Worm (Caenorhabditis elegans) whole organism, early embryonic: Measurements from ENCODE around the gene C51E3.6.

Experiments
- B0310.2 ChIP-seq: sonication (generic microtip); optimal IDR thresholded peaks from 2 replicates; lab custom pipeline; 2016; ENCODE audit warnings: mild to moderate bottlenecking, missing genetic modification characterization, missing compliant biosample characterization
- F13C5.2 ChIP-seq: sonication (generic microtip); optimal IDR thresholded peaks from 2 replicates; lab custom pipeline; 2017; ENCODE audit warnings: mild to moderate bottlenecking, missing genetic modification characterization, inconsistent platforms, missing compliant biosample characterization
- aly-1 ChIP-seq: sonication (generic microtip); optimal IDR thresholded peaks from 2 replicates; lab custom pipeline; 2016; ENCODE audit warnings: missing genetic modification characterization, missing compliant biosample characterization
- ama-1 ChIP-seq: fragments of 150-350 bp; optimal IDR thresholded peaks from 2 replicates; lab custom pipeline; 2014
- ceh-13 ChIP-seq: fragments of 200-800 bp; sonication (Bioruptor generic); optimal IDR thresholded peaks from 2 replicates; lab custom pipeline; 2018; ENCODE audit warnings: mild to moderate bottlenecking, missing genetic modification characterization, missing compliant biosample characterization
- ceh-36 ChIP-seq: sonication (generic microtip); optimal IDR thresholded peaks from 2 replicates; lab custom pipeline; 2016; ENCODE audit warnings: missing genetic modification characterization, inconsistent platforms, missing compliant biosample characterization
- ets-7 ChIP-seq: sonication (generic microtip); optimal IDR thresholded peaks from 2 replicates; lab custom pipeline; 2016; ENCODE audit warnings: missing genotype, missing genetic modification characterization, missing compliant biosample characterization
- flt-1 ChIP-seq: fragments of 200-800 bp; sonication (Bioruptor generic); IDR thresholded peaks from 2 replicates; pipeline ENCODE4 v1.3.6; 2022; ENCODE audit warnings: missing genetic modification characterization, missing compliant biosample characterization
- hmbx-1 ChIP-seq: sonication (generic microtip); optimal IDR thresholded peaks from 2 replicates; lab custom pipeline; 2016; ENCODE audit warnings: mild to moderate bottlenecking, missing genetic modification characterization, missing compliant biosample characterization
- hmg-4 ChIP-seq: fragments of 200-800 bp; sonication (Bioruptor generic); optimal IDR thresholded peaks from 2 replicates; lab custom pipeline; 2018; ENCODE audit warnings: mild to moderate bottlenecking, missing genetic modification characterization, missing compliant biosample characterization
- hnd-1 ChIP-seq: sonication (generic microtip); optimal IDR thresholded peaks from 2 replicates; lab custom pipeline; 2016; ENCODE audit warnings: missing genetic modification characterization, missing compliant biosample characterization
- pes-1 ChIP-seq: fragments of 200-800 bp; sonication (Bioruptor generic); IDR thresholded peaks from 2 replicates; pipeline ENCODE4 v1.3.6; 2022; ENCODE audit warnings: missing genetic modification reagents, missing genetic modification characterization, missing compliant biosample characterization
- scrt-1 ChIP-seq: fragments of 200-800 bp; sonication (Bioruptor generic); IDR thresholded peaks from 2 replicates; pipeline ENCODE4 v1.3.6; 2022; ENCODE audit warnings: missing genetic modification characterization, missing compliant biosample characterization
- sea-1 ChIP-seq: fragments of 200-800 bp; sonication (Bioruptor generic); conservative IDR thresholded peaks from 2 replicates; pipeline ENCODE4 v1.3.6; 2022; ENCODE audit warnings: missing genetic modification characterization, missing compliant biosample characterization
- tbx-11 ChIP-seq: fragments of 200-800 bp; sonication (Bioruptor generic); IDR thresholded peaks from 2 replicates; pipeline ENCODE4 v1.3.6; 2022; ENCODE audit warnings: missing genetic modification characterization, missing compliant biosample characterization
- tbx-37 ChIP-seq: fragments of 200-800 bp; sonication (Bioruptor generic); conservative IDR thresholded peaks from 2 replicates; pipeline ENCODE4 v1.3.6; 2022; ENCODE audit warnings: missing genetic modification reagents, missing genetic modification characterization, missing compliant biosample characterization
- tra-4 ChIP-seq: sonication (generic microtip); optimal IDR thresholded peaks from 2 replicates; lab custom pipeline; 2017; ENCODE audit warnings: missing genetic modification characterization, missing compliant biosample characterization

The C51E3.6 gene

DNA sequence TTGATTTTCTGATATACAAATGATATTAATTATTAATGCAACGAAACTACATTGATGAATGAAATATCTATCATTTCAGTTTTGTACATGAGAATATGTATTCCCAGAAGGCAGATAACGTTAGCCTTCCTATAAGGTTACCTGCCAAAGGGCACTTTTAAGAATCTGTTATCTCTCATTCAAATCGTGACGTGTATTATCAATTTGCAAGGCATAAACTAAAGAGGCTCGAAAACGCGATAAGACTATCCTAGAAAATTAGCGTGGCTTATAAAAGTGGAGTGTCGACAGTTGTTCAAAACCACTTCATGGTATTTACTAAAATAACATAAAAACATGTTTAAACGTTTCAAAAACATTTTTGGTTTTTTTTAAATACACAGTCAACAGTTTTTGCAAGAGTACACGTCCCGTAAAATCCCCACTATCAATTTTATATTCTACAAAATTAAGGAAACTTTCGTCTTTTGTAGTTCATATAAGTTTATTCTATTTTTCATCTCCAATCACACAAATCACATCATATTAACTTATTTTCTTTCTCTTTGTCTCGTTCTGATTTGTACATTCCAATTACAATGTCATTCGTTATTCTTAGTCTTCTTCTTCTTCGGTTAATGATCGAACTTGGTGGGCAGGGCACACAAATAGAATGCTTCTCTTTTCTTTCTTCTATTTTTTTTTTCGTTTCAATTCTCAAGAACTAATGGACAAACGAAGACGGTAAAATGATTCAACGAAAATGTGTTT, 41.3 kb downstream of the C51E3.6 start, which contains the start of gene C08B6.10:
TSS of gene C08B6.10 (plus strand) at position 700 of the 750 bp plus-strand sequence.
- no peak for TF ChIP-seq flt-1 (GFP tag; lab: Robert Waterston, UW)
- no peak for TF ChIP-seq sea-1
- no peak for TF ChIP-seq ets-7 (tag; lab: Kevin White, UChicago)
- no peak for TF ChIP-seq tbx-11 (GFP tag; lab: Robert Waterston, UW)
- TF ChIP-seq scrt-1 (GFP tag; lab: Robert Waterston, UW): no peak
- TF ChIP-seq aly-1: no peak

DNA sequence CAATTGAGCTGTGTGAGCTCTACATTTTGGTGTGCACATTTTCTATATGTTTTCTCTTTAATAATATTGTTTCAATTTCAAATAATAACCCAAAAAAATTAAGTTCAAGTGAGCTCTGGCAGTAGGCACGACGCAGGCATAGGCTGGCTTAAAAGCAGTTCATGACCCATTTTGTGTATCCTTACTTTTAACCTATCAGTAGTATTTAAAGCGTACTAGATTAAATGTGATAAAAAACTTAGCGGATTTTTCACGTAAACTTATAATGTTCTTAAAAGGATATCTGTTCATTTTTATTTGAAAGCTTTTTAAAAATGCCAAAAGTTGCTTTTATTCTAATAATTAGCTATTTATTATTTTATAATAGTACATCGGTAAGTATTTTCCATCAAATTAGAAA, 42.9 kb downstream of the C51E3.6 start, which contains the start of gene C08B6.6:
TSS of gene C08B6.6 (plus strand) at position 301 of the 400 bp plus-strand sequence.
- TF ChIP-seq ets-7 (tag; lab: Kevin White, UChicago) (no peak), F13C5.2 (no peak), hmbx-1 (no peak), hnd-1 (tag; lab: Kevin White, UChicago) (no peak), hmg-4 (GFP tag; lab: Kevin White, UChicago) (no peak), B0310.2 (tag; lab: Kevin White, UChicago) (no peak), scrt-1 (GFP tag; lab: Robert Waterston, UW) (no peak), ama-1 (lab: Kevin White, UChicago) (no peak), ceh-36 (tag; lab: Kevin White, UChicago) (no peak), flt-1 (GFP tag; lab: Robert Waterston, UW) (no peak), tbx-11 (GFP tag; lab: Robert Waterston, UW) (no peak), tbx-37 (no peak), ceh-13 (GFP tag; lab: Kevin White, UChicago) (no peak), sea-1 (no peak), pes-1 (GFP tag; lab: Robert Waterston, UW) (no peak)

ce11 chrV:10122670-10123069, 43.6 kb downstream of the C51E3.6 start, which contains the start of gene srxa-19:
Gene srxa-19, minus strand, starts transcription at chrV:10122770.
- TF ChIP-seq ceh-36 (tag; lab: Kevin White, UChicago): no peak
- TF ChIP-seq tbx-37: no peak
- TF ChIP-seq hmg-4 (GFP tag; lab: Kevin White, UChicago): no peak
- TF ChIP-seq ama-1 (lab: Kevin White, UChicago): no peak
- no peak for TF ChIP-seq tbx-11 (GFP tag; lab: Robert Waterston, UW)
- no peak for TF ChIP-seq scrt-1 (GFP tag; lab: Robert Waterston, UW)
- TF ChIP-seq hmbx-1: no peak
- no peak for TF ChIP-seq ceh-13 (GFP tag; lab: Kevin White, UChicago)
- TF ChIP-seq aly-1: no peak
- TF ChIP-seq ets-7 (tag; lab: Kevin White, UChicago): no peak
- no peak for TF ChIP-seq sea-1
- no peak for TF ChIP-seq hnd-1 (tag; lab: Kevin White, UChicago)
- no peak for TF ChIP-seq B0310.2 (tag; lab: Kevin White, UChicago)
- TF ChIP-seq tra-4 (tag; lab: Kevin White, UChicago): no peak
- TF ChIP-seq F13C5.2: no peak
- no peak for TF ChIP-seq pes-1 (GFP tag; lab: Robert Waterston, UW)
- TF ChIP-seq flt-1 (GFP tag; lab: Robert Waterston, UW): no peak

ce11 chrV:10120898-10121297, 45.4 kb downstream of the C51E3.6 start, which contains the start of gene srxa-18:
Gene srxa-18, minus strand, starts transcription at chrV:10120997.
- TF ChIP-seq sea-1: no peak
- TF ChIP-seq ceh-36 (tag; lab: Kevin White, UChicago): no peak
- no peak for TF ChIP-seq pes-1 (GFP tag; lab: Robert Waterston, UW)
- TF ChIP-seq aly-1: no peak
- no peak for TF ChIP-seq ets-7 (tag; lab: Kevin White, UChicago)
- TF ChIP-seq hmbx-1: no peak
- no peak for TF ChIP-seq ama-1 (lab: Kevin White, UChicago)
- no peak for TF ChIP-seq F13C5.2
- TF ChIP-seq ceh-13 (GFP tag; lab: Kevin White, UChicago): no peak
- TF ChIP-seq tbx-11 (GFP tag; lab: Robert Waterston, UW): no peak
- no peak for TF ChIP-seq hnd-1 (tag; lab: Kevin White, UChicago)
- TF ChIP-seq B0310.2 (tag; lab: Kevin White, UChicago): no peak
- TF ChIP-seq flt-1 (GFP tag; lab: Robert Waterston, UW): no peak

- no peak for TF ChIP-seq ama-1 (lab: Kevin White, UChicago)
- no peak for TF ChIP-seq aly-1
- no peak for TF ChIP-seq ceh-13 (GFP tag; lab: Kevin White, UChicago)
- no peak for TF ChIP-seq B0310.2 (tag; lab: Kevin White, UChicago)
- TF ChIP-seq tra-4 (tag; lab: Kevin White, UChicago): no peak
- no peak for TF ChIP-seq ets-7 (tag; lab: Kevin White, UChicago)
- TF ChIP-seq ceh-36 (tag; lab: Kevin White, UChicago): no peak
- no peak for TF ChIP-seq scrt-1 (GFP tag; lab: Robert Waterston, UW)
- TF ChIP-seq hmg-4 (GFP tag; lab: Kevin White, UChicago): no peak
- TF ChIP-seq pes-1 (GFP tag; lab: Robert Waterston, UW): no peak
Measured at ce11 chrV:10117465-10117864, 48.8 kb downstream of the C51E3.6 start, which contains the start of gene C08B6.5. Gene C08B6.5, plus strand, starts transcription at chrV:10117765.

DNA sequence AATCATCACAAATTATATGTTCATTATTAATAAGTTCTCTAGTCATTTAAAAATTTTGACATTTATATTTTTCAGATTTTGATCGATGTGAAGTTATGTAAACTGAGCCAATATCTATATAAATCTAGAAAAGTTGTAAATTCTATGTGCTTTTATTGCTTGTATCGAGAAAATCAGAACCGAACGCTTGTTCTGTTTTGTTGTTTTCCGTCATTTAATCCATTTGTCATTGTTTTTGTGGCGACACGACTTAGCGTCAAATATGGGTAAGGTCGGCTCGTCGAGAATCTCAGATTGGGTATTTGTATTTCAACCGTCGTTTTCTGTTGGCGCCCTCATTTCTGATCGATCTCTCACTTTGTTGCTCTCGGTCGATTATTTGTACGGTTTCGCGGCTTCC, 51.9 kb downstream of the C51E3.6 start, which contains the start of gene cht-5:
TSS of gene cht-5 (plus strand) at position 301 of the 400 bp plus-strand sequence.
- no peak for TF ChIP-seq hmg-4 (GFP tag; lab: Kevin White, UChicago)
- TF ChIP-seq hnd-1 (tag; lab: Kevin White, UChicago): no peak
